Fruit fly (Drosophila melanogaster): Measurements from ENCODE around the gene CG31248.

Gene CG31248

DNA sequence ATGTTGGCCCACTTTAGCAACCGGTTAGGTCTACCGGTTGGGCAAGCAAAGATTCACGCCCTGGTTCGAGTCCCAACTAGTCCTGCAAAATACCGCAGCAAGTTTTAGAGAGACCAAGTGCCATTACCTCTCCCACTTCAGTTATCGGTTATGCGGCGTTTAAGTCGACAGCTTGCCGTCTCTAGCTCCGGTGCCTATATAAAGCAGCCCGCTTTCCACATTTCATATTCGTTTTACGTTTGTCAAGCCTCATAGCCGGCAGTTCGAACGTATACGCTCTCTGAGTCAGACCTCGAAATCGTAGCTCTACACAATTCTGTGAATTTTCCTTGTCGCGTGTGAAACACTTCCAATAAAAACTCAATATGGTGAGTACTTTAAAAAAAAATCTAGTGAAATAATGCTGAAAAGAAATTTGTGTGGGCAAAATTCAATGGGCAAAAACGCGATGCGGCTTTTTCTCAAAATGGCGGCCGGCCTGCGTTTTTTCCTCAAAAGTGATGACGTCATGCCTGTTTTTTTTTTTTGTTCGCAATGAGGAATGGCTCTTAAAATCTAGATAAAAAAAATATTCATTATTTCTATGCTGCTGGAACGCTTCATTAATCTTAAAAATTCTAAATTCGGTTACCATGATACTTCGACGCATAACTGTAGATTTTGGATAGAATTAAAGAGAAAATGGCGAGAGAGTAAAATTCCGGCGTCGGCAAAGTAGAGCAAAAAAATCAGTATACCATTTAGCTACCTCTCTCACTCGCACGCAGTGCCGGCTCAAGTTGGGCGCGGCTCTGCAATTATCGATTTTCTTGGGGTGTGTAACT is 42.5 kb upstream of the CG31248 start, which contains the start of gene alphaTub84B (continued):
- TF ChIP-seq exex (tag; optimal IDR thresholded peaks at IDR 0.05) (no peak), sr (GFP tag; IDR thresholded peaks at IDR 0.05) (peak; percentile 82; the same call in 2 of the 3 replicates), Xrp1 (GFP tag; IDR thresholded peaks at IDR 0.05) (0 out of 2 replicates have a peak, but pooled peaks have one; percentile 31), CG11696 (GFP tag; IDR thresholded peaks at IDR 0.05) (peak; percentile 28; the same call in 1 of the 2 replicates), HLH3B (GFP tag; IDR thresholded peaks at IDR 0.05) (peak; percentile 47; the same call in 1 of the 2 replicates), gt (GFP tag; IDR thresholded peaks at IDR 0.05) (no peak), bbx (GFP tag; IDR thresholded peaks at IDR 0.05; ENCODE audit: partially characterized antibody) (peak; percentile 69), CG4730 (GFP tag; IDR thresholded peaks at IDR 0.05) (no peak), TFAM (GFP tag; optimal IDR thresholded peaks at IDR 0.05) (no peak), wor (GFP tag; IDR thresholded peaks at IDR 0.05) (no peak), CG6765 (GFP tag; optimal IDR thresholded peaks at IDR 0.05) (peak; percentile 74), HmgD (GFP tag; optimal IDR thresholded peaks at IDR 0.05) (peak; percentile 72), CG15696 (tag; optimal IDR thresholded peaks at IDR 0.05) (peak; percentile 12), Dfd (GFP tag; optimal IDR thresholded peaks at IDR 0.05) (no peak), gro (GFP tag; optimal IDR thresholded peaks at IDR 0.05) (peak; percentile 89), CG12219 (GFP tag; optimal IDR thresholded peaks at IDR 0.05) (peak; percentile 42), cwo (GFP tag; optimal IDR thresholded peaks at IDR 0.05) (peak; percentile 67), CG12942 (GFP tag; optimal IDR thresholded peaks at IDR 0.05) (peak; percentile 55), chm (GFP tag; IDR thresholded peaks at IDR 0.05) (peak; percentile 96), CG8359 (GFP tag; optimal IDR thresholded peaks at IDR 0.05; ENCODE audit: borderline replicate concordance) (no peak), CG2116 (GFP tag; optimal IDR thresholded peaks at IDR 0.05) (no peak), Scr (GFP tag; IDR thresholded peaks at IDR 0.05; ENCODE audit: partially characterized antibody) (no peak; the same call in none of the 2 replicates), Lim3 (GFP tag; IDR thresholded peaks at IDR 0.05) (no peak), CG2712 (tag; optimal IDR thresholded peaks at IDR 0.05) (peak; percentile 56), ac (GFP tag; optimal IDR thresholded peaks at IDR 0.05) (peak; percentile 72), CG1529 (GFP tag; optimal IDR thresholded peaks at IDR 0.05) (peak; percentile 34), gem (tag; optimal IDR thresholded peaks at IDR 0.05) (peak; percentile 39), danr (GFP tag; IDR thresholded peaks at IDR 0.05) (no peak), pho (GFP tag; optimal IDR thresholded peaks at IDR 0.05) (peak; percentile 64), CG7963 (GFP tag; IDR thresholded peaks at IDR 0.05; ENCODE audit: partially characterized antibody) (0 out of 3 replicates have a peak, but pooled peaks have one; percentile 20), CG16863 (GFP tag; optimal IDR thresholded peaks at IDR 0.05) (peak; percentile 73), CG10565 (GFP tag; optimal IDR thresholded peaks at IDR 0.05) (no peak), bab2 (GFP tag; optimal IDR thresholded peaks at IDR 0.05) (peak; percentile 48), al (GFP tag; IDR thresholded peaks at IDR 0.05) (no peak), CG14965 (GFP tag; optimal IDR thresholded peaks at IDR 0.05; ENCODE audit: borderline replicate concordance) (peak; percentile 50), CG10543 (GFP tag; optimal IDR thresholded peaks at IDR 0.05) (peak; percentile 85), wek (GFP tag; optimal IDR thresholded peaks at IDR 0.05) (peak; percentile 70), Poxn (GFP tag; IDR thresholded peaks at IDR 0.05) (no peak), CG4328 (GFP tag; optimal IDR thresholded peaks at IDR 0.05) (peak; percentile 61), Ssrp (tag; optimal IDR thresholded peaks at IDR 0.05) (peak; percentile 24), dpn (GFP tag; optimal IDR thresholded peaks at IDR 0.05) (peak; percentile 57 to 81), CG30020 (tag; optimal IDR thresholded peaks at IDR 0.05) (no peak), otp (GFP tag; IDR thresholded peaks at IDR 0.05) (peak; percentile 75; the same call in 2 of the 3 replicates), bigmax (GFP tag; optimal IDR thresholded peaks at IDR 0.05) (peak; percentile 64), Hsf (GFP tag; optimal IDR thresholded peaks at IDR 0.05) (peak; percentile 1), Drgx (GFP tag; IDR thresholded peaks at IDR 0.05) (peak; percentile 61), Hr39 (optimal IDR thresholded peaks at IDR 0.05) (no peak), CG33213 (GFP tag; optimal IDR thresholded peaks at IDR 0.05) (peak; percentile 87), Dad (GFP tag; optimal IDR thresholded peaks at IDR 0.05) (peak; percentile 47)

Data from whole organism, embryonic.